Worm (Caenorhabditis elegans) whole organism, dauer: ENCODE results near the gene cee-1.

Source experiments
- unc-62 ChIP-seq: sonication (generic microtip); optimal IDR thresholded peaks from 2 replicates; lab custom pipeline; 2017; ENCODE audit warnings: missing biosample characterization, missing genetic modification reagents, missing genetic modification characterization

The cee-1 gene

DNA sequence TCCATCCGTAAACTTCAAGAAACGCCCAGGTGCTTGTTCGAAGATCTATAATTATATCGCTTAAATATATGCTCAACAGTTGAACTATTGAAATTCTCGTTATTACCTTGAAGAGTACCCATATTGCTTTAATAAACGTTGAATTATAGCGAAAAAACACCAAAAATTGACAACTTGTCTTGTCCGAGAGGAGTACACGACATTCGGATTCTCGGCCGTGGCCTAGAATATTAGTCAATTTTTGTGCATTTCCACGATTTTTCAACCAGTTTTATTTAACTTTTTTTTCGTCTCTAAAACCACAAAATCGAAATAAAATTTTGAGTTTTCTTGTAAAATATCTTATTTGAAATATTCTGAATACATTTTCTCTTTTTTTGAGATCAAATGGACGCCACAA, at the start of gene cee-1, which contains the start of gene F26F4.9:
TSS of gene cee-1 (plus strand) at position 383 of the 400 bp plus-strand sequence.
TSS of gene F26F4.9 (minus strand) at position 205 of the 400 bp plus-strand sequence.
- TF ChIP-seq unc-62 (GFP tag; lab: Kevin White, UChicago) = no peak

- TF ChIP-seq unc-62 (GFP tag; lab: Kevin White, UChicago) = no peak
Measured at ce11 chrIII:4863127-4863526, 49.4 kb upstream of the cee-1 start, which contains the start of gene coq-8. coq-8 (plus strand) TSS chrIII:4863427.

DNA sequence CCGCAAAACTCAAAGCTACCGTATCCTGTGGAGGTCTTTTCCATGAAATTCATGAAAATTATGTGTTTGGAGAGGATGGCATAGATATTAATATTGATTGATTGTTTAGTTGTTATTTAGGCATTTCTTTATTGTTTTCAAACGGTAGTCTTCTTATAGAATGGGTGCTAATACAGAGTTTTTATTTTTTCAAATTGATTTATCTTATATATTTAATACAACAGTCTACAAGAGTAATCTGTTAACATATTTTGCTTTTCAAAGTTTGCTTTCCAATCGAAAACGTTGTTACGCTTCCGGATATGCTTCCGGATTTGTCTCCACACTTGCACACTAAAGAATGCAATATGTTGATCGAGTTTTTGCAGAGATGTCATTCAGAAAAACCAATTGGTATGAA, 45.7 kb upstream of the cee-1 start, which contains the start of gene C35D10.17:
TSS of gene C35D10.17 (plus strand) at position 301 of the 400 bp plus-strand sequence.
- TF ChIP-seq unc-62 (GFP tag; lab: Kevin White, UChicago) = no peak

DNA sequence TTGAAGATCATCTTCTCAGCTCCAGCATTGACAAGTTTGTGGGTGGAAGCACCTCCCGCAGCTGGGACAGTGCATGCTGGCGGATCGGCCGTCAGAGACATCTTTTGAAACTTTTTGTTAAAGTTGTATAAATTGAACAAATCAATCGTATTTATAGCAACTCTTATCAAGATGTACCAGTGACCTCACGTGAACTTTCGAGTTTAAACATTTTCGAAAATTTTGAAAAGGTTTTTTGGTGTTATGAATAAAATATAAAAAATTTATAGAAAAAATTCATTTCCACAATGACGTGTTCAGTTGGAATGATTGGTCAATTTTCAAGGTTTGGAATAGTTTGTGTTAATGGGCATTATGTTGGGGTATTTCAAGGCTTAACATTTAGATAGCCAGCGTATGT, 43.9 kb upstream of the cee-1 start, which contains the start of the genes msd-4 and C35D10.3:
TSS of gene msd-4 (minus strand) at position 101 of the 400 bp plus-strand sequence.
TSS of gene C35D10.3 (plus strand) at position 279 of the 400 bp plus-strand sequence.
- TF ChIP-seq unc-62 (GFP tag; lab: Kevin White, UChicago) = no peak

ce11 chrIII:4870478-4870877, 42.0 kb upstream of the cee-1 start, which contains the start of gene gipc-1:
gipc-1 (plus strand) TSS chrIII:4870778.
- no peak for TF ChIP-seq unc-62 (GFP tag; lab: Kevin White, UChicago)

- no peak for TF ChIP-seq unc-62 (GFP tag; lab: Kevin White, UChicago)
Measured at ce11 chrIII:4873395-4873794, 39.1 kb upstream of the cee-1 start.

- no peak for TF ChIP-seq unc-62 (GFP tag; lab: Kevin White, UChicago)
Measured at ce11 chrIII:4874671-4875070, 37.8 kb upstream of the cee-1 start, which contains the start of gene C35D10.12. C35D10.12 (minus strand) TSS chrIII:4874771.

- no peak for TF ChIP-seq unc-62 (GFP tag; lab: Kevin White, UChicago)
Measured at ce11 chrIII:4875663-4876062, 36.8 kb upstream of the cee-1 start.

ce11 chrIII:4878281-4878680, 34.2 kb upstream of the cee-1 start, which contains the start of the genes tost-1 and arx-6:
tost-1 (minus strand) TSS chrIII:4878311.
arx-6 (plus strand) TSS chrIII:4878658.
- TF ChIP-seq unc-62 (GFP tag; lab: Kevin White, UChicago) = no peak

DNA sequence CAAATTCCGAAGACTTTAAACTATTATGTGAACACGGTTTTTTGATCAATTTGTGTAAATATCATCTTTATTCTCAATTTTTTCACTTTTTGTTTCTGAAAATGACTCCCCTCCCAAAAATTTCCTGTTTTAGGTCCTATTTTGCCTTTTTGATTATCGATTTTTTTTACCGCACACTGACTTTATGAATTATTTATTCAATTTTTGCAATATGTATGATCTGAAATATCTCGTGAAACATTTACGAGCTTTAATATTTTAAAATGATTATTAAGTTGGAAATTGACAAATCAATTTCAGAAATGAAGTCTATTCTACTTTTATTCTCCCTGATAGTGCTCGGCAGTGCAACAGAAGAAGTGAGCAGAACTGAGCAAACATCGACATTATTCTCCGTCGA, 33.1 kb upstream of the cee-1 start, which contains the start of gene C35D10.1:
TSS of gene C35D10.1 (plus strand) at position 301 of the 400 bp plus-strand sequence.
- TF ChIP-seq unc-62 (GFP tag; lab: Kevin White, UChicago) = no peak

DNA sequence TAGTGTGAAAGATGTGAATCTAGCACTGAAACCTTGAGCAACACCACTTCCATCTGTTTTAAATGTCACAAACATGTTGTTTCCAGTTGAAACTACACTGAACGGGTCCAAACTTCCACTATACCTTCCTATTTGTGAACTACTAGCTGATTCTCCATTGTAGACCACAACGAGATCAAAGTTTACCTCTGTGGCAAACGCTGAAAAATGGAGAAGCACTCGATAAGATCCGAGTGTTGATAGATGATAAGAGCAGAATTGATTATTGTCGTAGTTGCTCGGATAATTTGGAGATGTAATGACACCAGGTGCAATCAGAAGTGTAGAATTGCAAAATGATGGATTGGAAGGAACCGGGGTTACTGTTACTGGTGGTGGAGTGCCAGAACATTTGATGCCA, 30.5 kb upstream of the cee-1 start:
- no peak for TF ChIP-seq unc-62 (GFP tag; lab: Kevin White, UChicago)

- no peak for TF ChIP-seq unc-62 (GFP tag; lab: Kevin White, UChicago)
Measured at ce11 chrIII:4883429-4883828, 29.1 kb upstream of the cee-1 start, which contains the start of gene clec-5. clec-5 (minus strand) TSS chrIII:4883606.

DNA sequence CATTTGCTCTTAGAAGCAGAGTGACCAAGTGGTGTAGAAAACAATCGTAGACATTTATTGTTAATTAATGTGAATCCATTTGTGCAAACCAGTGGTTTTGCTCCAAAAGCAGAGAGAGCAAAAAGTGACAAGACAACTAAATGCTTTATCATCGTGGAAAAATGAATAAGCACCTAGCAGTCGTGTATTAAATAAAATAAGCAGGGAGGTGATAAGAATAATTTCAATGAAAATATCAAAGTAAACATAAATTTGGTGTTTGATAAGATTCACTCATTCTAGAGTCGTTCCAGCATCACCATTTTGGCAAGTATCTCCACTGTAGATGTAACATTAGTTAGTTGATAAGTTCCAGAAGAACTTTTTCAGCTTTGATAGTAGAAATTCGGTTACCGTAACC, 25.2 kb upstream of the cee-1 start, which contains the start of gene clec-6:
TSS of gene clec-6 (minus strand) at position 154 of the 400 bp plus-strand sequence.
- no peak for TF ChIP-seq unc-62 (GFP tag; lab: Kevin White, UChicago)

ce11 chrIII:4890997-4891396, 21.5 kb upstream of the cee-1 start, which contains the start of gene F26F4.5:
F26F4.5 (minus strand) TSS chrIII:4891252.
- no peak for TF ChIP-seq unc-62 (GFP tag; lab: Kevin White, UChicago)

- no peak for TF ChIP-seq unc-62 (GFP tag; lab: Kevin White, UChicago)
Measured at ce11 chrIII:4893540-4893939, 19.0 kb upstream of the cee-1 start, which contains the start of gene F26F4.6. F26F4.6 (minus strand) TSS chrIII:4893640.

- no peak for TF ChIP-seq unc-62 (GFP tag; lab: Kevin White, UChicago)
Measured at ce11 chrIII:4895313-4895712, 17.2 kb upstream of the cee-1 start.
